Worm (Caenorhabditis elegans) whole organism, late embryonic: Measurements from ENCODE around the gene T05A8.8.

Source experiments
- ceh-45 ChIP-seq: fragments of 200-800 bp; sonication (Bioruptor generic); IDR thresholded peaks from 2 replicates; pipeline ENCODE4 v1.3.6; 2022; ENCODE audit warnings: missing genetic modification reagents, missing genetic modification characterization, missing compliant biosample characterization
- ets-4 ChIP-seq: sonication (generic microtip); optimal IDR thresholded peaks from 2 replicates; lab custom pipeline; 2016; ENCODE audit warnings: missing genetic modification characterization, missing compliant biosample characterization
- sdc-2 ChIP-seq: sonication (generic microtip); optimal IDR thresholded peaks from 2 replicates; lab custom pipeline; 2016; ENCODE audit warnings: missing genotype, missing genetic modification characterization, missing compliant biosample characterization
- unc-55 ChIP-seq: sonication (generic microtip); optimal IDR thresholded peaks from 2 replicates; lab custom pipeline; 2017; ENCODE audit warnings: missing biosample characterization, missing genetic modification reagents, missing genetic modification characterization

ce11 chrII:2692476-2692875 lies 44.0 kb upstream of the T05A8.8 start, which contains the start of gene set-11:
- TF ChIP-seq ets-4 (tag; lab: Kevin White, UChicago), result no peak
- no peak for TF ChIP-seq sdc-2 (tag; lab: Kevin White, UChicago)
- TF ChIP-seq unc-55 (GFP tag; lab: Kevin White, UChicago), result no peak
- no peak for TF ChIP-seq ceh-45 (GFP tag; lab: Robert Waterston, UW)
